Worm (Caenorhabditis elegans): ENCODE measurements around the gene F38A5.22.
A peak's percentile ranks its signal among the peaks of the same experiment; 100 is the strongest.

F38A5.22 gene

DNA sequence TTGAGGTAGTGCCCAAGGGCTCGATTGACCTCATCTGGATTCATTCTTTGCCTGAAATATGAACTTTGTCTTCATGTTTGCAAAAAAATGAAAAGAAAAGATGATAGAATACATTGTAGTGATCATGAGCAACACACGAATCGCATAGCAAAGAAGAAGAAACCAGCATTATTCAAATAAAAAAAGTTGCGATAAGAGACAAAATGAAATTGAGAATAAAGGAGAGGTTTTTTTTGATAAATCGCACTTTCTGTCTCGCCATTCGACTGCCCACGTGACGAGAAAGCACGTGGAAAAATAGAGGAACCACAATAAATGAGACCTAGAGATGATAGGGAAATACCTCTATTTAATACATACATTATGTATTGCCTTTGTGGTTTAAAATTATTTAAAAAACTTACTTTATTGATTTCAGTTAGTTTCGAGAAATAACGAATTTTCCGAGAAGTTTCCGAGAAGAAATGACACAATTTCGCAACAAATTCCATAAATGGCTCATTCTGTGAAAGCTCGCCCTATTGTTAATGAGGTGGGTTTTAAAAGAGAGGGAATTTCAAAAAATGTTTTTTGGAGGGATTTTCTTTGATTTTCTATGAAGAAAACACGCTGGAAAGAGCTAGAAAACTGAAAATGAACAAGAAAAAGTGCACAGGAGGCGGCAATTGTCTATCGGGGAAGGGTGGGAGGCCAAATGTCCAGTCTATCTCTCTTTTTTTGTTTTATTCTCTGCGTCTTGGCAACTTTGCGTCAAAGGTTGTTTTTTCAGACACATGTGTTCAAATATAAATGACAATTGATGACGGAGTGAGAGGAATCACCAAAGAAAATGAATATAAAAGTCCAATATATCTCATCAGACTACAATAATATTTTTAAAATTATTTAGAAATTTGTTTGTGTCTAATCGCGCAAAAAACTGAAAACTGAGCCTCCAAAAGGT lies 40.1 kb downstream of the F38A5.22 start, which contains the start of gene paqr-1:
TSS of gene paqr-1 (minus strand) at position 51 of the 943 bp plus-strand sequence.
- TF ChIP-seq ces-1 (GFP tag; optimal IDR thresholded peaks at IDR 0.05) (peak; percentile 56), elt-1 (tag; optimal IDR thresholded peaks at IDR 0.05; ENCODE audit: borderline replicate concordance, insufficient read depth) (no peak), hlh-1 (tag; optimal IDR thresholded peaks at IDR 0.05) (peak; percentile 41)

DNA sequence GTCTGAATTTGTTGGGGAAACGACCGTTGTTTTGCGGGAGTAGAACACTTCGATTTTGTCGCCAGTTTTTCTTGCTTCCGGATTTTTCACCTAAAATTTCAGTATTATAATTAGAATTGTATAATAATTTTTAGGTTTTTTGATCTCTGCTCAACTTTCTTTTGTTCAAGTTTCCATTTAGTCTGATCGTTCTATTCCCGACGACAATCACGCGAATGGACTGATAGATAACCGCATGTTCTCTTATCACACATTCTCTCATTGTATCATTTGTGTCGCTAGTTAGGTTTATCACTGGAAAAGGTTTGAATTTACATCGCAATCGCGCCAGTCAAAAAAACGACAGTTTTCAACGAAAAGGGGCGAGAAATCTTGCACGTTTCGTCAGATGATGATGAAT lies 40.9 kb downstream of the F38A5.22 start:
- no peak for TF ChIP-seq nhr-76 (tag; optimal IDR thresholded peaks at IDR 0.05)
- TF ChIP-seq lin-13 (tag; optimal IDR thresholded peaks at IDR 0.05) = no peak
- TF ChIP-seq cnd-1 (tag; optimal IDR thresholded peaks at IDR 0.05) = no peak
- no peak for TF ChIP-seq hlh-1 (tag; optimal IDR thresholded peaks at IDR 0.05)
- TF ChIP-seq sptf-1 (tag; optimal IDR thresholded peaks at IDR 0.05) = no peak
- TF ChIP-seq unc-120 (tag; optimal IDR thresholded peaks at IDR 0.05; ENCODE audit: poor library complexity, severe bottlenecking) = no peak

DNA sequence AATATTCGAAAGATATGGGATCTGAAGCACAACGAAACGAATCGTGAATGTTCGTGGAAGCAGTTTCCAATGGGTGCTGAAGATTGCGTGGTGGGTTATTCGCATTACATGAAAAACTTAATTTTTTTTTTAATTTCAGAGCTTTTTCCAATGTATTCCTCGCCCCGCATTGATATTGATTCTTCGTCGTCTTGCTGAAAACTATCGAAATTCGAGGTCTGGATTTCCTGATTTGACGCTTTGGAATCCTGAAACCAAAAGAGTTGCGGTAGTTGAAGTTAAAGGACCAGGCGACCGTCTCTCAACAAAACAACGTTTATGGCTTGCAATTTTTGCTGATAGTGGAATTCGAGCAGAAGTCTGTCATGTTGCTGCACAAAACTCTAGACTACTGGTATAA lies 43.7 kb downstream of the F38A5.22 start:
- no peak for TF ChIP-seq elt-1 (tag; optimal IDR thresholded peaks at IDR 0.05; ENCODE audit: borderline replicate concordance, insufficient read depth)
- no peak for TF ChIP-seq nhr-28 (tag; optimal IDR thresholded peaks at IDR 0.05)
- TF ChIP-seq pha-4 (tag; optimal IDR thresholded peaks at IDR 0.05) = no peak
- TF ChIP-seq ceh-43 (GFP tag; optimal IDR thresholded peaks at IDR 0.05) = no peak
- TF ChIP-seq lin-32 (GFP tag; optimal IDR thresholded peaks at IDR 0.05) = no peak
- TF ChIP-seq unc-120 (tag; optimal IDR thresholded peaks at IDR 0.05; ENCODE audit: poor library complexity, severe bottlenecking) = no peak
- TF ChIP-seq ztf-11 (tag; optimal IDR thresholded peaks at IDR 0.05) = no peak
- TF ChIP-seq zip-8 (tag; optimal IDR thresholded peaks at IDR 0.05) = no peak
- TF ChIP-seq flh-1 (GFP tag; optimal IDR thresholded peaks at IDR 0.05) = no peak
- no peak for TF ChIP-seq sem-2 (GFP tag; optimal IDR thresholded peaks at IDR 0.05)
- no peak for TF ChIP-seq mls-2 (tag; optimal IDR thresholded peaks at IDR 0.05)
- no peak for TF ChIP-seq hlh-1 (tag; optimal IDR thresholded peaks at IDR 0.05)
- TF ChIP-seq mep-1 (tag; optimal IDR thresholded peaks at IDR 0.05) = no peak

DNA sequence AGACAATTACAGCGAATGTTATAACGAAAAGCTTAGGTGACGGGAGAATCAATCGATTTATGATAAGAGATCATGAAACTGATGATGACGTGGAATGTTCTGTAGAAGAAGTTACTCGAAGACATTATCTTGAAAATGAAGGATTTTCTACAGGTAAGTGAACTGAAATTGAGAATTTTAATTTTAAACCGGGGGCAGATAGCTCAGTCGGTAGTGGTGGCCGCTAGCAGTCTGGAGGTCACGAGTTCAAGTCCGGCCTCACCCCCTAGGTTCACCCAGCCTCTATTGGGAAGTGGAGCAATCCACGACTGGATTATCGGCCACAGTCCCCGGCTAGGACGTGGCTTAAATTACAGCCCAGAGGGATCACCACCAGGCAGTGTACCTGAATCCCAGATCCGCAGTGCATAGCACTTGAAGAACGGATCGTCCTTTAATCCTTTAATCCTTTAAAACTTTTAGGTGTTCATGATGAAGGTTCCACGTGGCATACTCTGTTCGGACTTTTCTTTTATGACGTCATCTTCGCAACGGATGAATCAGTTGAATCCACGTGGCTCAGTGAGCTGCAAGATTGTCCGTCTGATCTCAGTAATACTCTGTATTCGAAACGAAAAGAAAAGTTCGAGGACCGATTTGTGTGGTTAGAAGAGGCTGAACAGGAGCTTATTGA lies 44.2 kb downstream of the F38A5.22 start:
- peak; percentile 83 for TF ChIP-seq zip-8 (tag; optimal IDR thresholded peaks at IDR 0.05)

DNA sequence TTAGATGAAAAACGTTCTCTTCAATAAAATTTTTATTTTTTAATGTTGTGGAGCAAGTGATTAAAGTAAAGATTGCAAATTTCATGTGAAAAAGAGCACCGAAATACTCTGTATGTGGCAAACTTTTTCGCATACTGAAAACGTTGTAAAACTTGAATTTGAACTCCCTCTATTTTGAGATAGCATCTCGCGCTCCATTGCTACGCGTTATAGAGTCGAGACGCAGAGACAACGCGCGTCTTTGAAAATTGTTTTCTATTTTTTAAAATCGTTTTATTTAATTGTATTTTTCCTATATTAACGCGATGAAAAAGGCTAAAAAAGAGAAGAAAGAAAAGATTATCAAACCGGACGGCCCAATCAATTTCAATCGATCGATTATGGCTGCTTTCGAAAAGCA lies 47.1 kb downstream of the F38A5.22 start, which contains the start of gene fan-1:
TSS of gene fan-1 (plus strand) at position 78 of the 400 bp plus-strand sequence.
- TF ChIP-seq elt-3 (tag; optimal IDR thresholded peaks at IDR 0.05) (no peak), mls-2 (tag; optimal IDR thresholded peaks at IDR 0.05) (no peak), nhr-237 (tag; optimal IDR thresholded peaks at IDR 0.05) (peak; percentile 28), lin-13 (tag; optimal IDR thresholded peaks at IDR 0.05) (no peak), unc-39 (tag; optimal IDR thresholded peaks at IDR 0.05) (no peak), sptf-1 (tag; optimal IDR thresholded peaks at IDR 0.05) (no peak), nhr-76 (tag; optimal IDR thresholded peaks at IDR 0.05) (no peak), elt-1 (tag; optimal IDR thresholded peaks at IDR 0.05; ENCODE audit: borderline replicate concordance, insufficient read depth) (peak; percentile 14), mep-1 (tag; optimal IDR thresholded peaks at IDR 0.05) (peak; percentile 36), ces-1 (GFP tag; optimal IDR thresholded peaks at IDR 0.05) (peak; percentile 50), pha-4 (tag; optimal IDR thresholded peaks at IDR 0.05) (peak; percentile 9)

DNA sequence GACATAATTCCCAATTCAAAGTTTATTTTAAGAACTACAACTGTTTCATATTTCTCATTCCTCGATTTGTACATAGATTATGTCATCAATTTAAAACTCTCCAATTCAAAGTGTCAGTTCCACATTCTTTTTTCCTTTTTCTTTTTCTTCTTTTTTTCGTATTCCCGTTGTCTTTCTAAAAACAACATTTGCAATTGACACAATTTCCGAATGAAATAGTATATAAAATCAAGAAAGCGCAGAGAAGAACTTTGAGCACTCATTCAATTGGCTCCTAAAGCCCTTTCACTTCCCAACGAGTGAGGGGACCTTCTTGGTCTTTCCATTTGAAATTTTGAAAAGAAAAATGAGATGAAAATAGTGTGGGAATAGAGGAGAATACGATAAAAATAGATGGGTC lies 48.3 kb downstream of the F38A5.22 start:
- TF ChIP-seq ces-1 (GFP tag; optimal IDR thresholded peaks at IDR 0.05) = peak; percentile 74
- TF ChIP-seq snpc-4 (tag; optimal IDR thresholded peaks at IDR 0.05) = no peak
- no peak for TF ChIP-seq nhr-2 (tag; optimal IDR thresholded peaks at IDR 0.05)
- TF ChIP-seq cnd-1 (tag; optimal IDR thresholded peaks at IDR 0.05) = no peak
- TF ChIP-seq sem-2 (GFP tag; optimal IDR thresholded peaks at IDR 0.05) = no peak
- no peak for TF ChIP-seq nhr-28 (tag; optimal IDR thresholded peaks at IDR 0.05)
- no peak for TF ChIP-seq nhr-12 (tag; optimal IDR thresholded peaks at IDR 0.05)
- TF ChIP-seq tbx-8 (GFP tag; optimal IDR thresholded peaks at IDR 0.05) = no peak
